Worm (Caenorhabditis elegans) whole organism, young adult: ENCODE results near the gene srv-7.

ENCODE experiments used
- B0019.2 ChIP-seq: fragments of 200-800 bp; sonication (Bioruptor generic); conservative IDR thresholded peaks from 2 replicates; pipeline ENCODE4 v1.3.6; 2022; ENCODE audit warnings: missing genetic modification reagents, missing genetic modification characterization, missing compliant biosample characterization
- B0035.1 ChIP-seq: sonication (generic microtip); optimal IDR thresholded peaks from 2 replicates; lab custom pipeline; 2016; ENCODE audit warnings: missing genetic modification characterization, mild to moderate bottlenecking, missing compliant biosample characterization, missing genotype, missing genetic modification reagents
- B0336.3 ChIP-seq: fragments of 200-800 bp; sonication (Bioruptor generic); IDR thresholded peaks from 2 replicates; pipeline ENCODE4 v1.3.6; 2022; ENCODE audit warnings: missing genetic modification characterization, missing compliant biosample characterization
- C06A6.2 ChIP-seq: fragments of 200-800 bp; sonication (Bioruptor generic); conservative IDR thresholded peaks from 2 replicates; pipeline ENCODE4 v1.3.6; 2022; ENCODE audit warnings: missing genetic modification characterization, missing compliant biosample characterization
- F10E7.11 ChIP-seq: sonication (generic microtip); optimal IDR thresholded peaks from 2 replicates; lab custom pipeline; 2017; ENCODE audit warnings: mild to moderate bottlenecking, missing genetic modification characterization, moderate library complexity, missing compliant biosample characterization
- F37B4.10 ChIP-seq: fragments of 200-800 bp; sonication (Bioruptor generic); IDR thresholded peaks from 2 replicates; pipeline ENCODE4 v1.3.6; 2022; ENCODE audit warnings: missing genetic modification characterization, missing compliant biosample characterization
- F55B11.4 ChIP-seq: sonication (generic microtip); optimal IDR thresholded peaks from 2 replicates; lab custom pipeline; 2016; ENCODE audit warnings: missing compliant biosample characterization, missing genetic modification characterization, borderline replicate concordance; ENCODE audit not compliant: insufficient read depth
- F57A8.1 ChIP-seq: fragments of 200-800 bp; sonication (Bioruptor generic); optimal IDR thresholded peaks from 2 replicates; lab custom pipeline; 2018; ENCODE audit warnings: mild to moderate bottlenecking, missing genetic modification characterization, moderate library complexity, missing compliant biosample characterization
- Y56A3A.18 ChIP-seq: fragments of 200-800 bp; sonication (Bioruptor generic); IDR thresholded peaks from 2 replicates; pipeline ENCODE4 v1.3.6; 2022; ENCODE audit warnings: missing genetic modification reagents, missing genetic modification characterization, missing compliant biosample characterization
- Y95B8A.8 ChIP-seq: fragments of 200-800 bp; sonication (Bioruptor generic); IDR thresholded peaks from 2 replicates; pipeline ENCODE4 v1.3.6; 2022; ENCODE audit warnings: missing genetic modification reagents, missing genetic modification characterization, missing compliant biosample characterization
- ZK185.1 ChIP-seq: sonication (generic microtip); optimal IDR thresholded peaks from 2 replicates; lab custom pipeline; 2016; ENCODE audit warnings: mild to moderate bottlenecking, missing genetic modification characterization, missing compliant biosample characterization; ENCODE audit not compliant: poor library complexity, severe bottlenecking
- ama-1 ChIP-seq, 3 experiments: fragments of 150-350 bp in 1 of 3; sonication (generic microtip) in 2 of 3; optimal IDR thresholded peaks; 2 replicates each; lab custom pipeline; 2014 to 2018; ENCODE audit warnings: missing biosample characterization in 2 of 3, missing genetic modification characterization in 2 of 3, missing genetic modification reagents in 2 of 3
- aptf-3 ChIP-seq: fragments of 200-800 bp; sonication (Bioruptor generic); IDR thresholded peaks from 2 replicates; pipeline ENCODE4 v1.3.6; 2022; ENCODE audit warnings: missing genetic modification characterization, missing compliant biosample characterization
- atf-7 ChIP-seq: sonication (generic microtip); optimal IDR thresholded peaks from 2 replicates; lab custom pipeline; 2017; ENCODE audit warnings: mild to moderate bottlenecking, missing genetic modification characterization, missing compliant biosample characterization
- attf-6 ChIP-seq: fragments of 200-800 bp; sonication (Bioruptor generic); IDR thresholded peaks from 2 replicates; pipeline ENCODE4 v1.3.6; 2022; ENCODE audit warnings: missing genetic modification reagents, missing genetic modification characterization, missing compliant biosample characterization
- bed-1 ChIP-seq: fragments of 200-800 bp; sonication (Bioruptor generic); IDR thresholded peaks from 2 replicates; pipeline ENCODE4 v1.3.6; 2022; ENCODE audit warnings: missing genetic modification reagents, missing genetic modification characterization, missing compliant biosample characterization
- cebp-1 ChIP-seq, 2 experiments: fragments of 200-800 bp in 1 of 2; sonication (Bioruptor generic) in 1 of 2; sonication (generic microtip) in 1 of 2; IDR thresholded peaks in 1 of 2; optimal IDR thresholded peaks in 1 of 2; 2 replicates each; pipeline versions ENCODE4 v1.3.6 to Lab custom; 2017 to 2022; ENCODE audit warnings: missing compliant biosample characterization in 2 of 2, missing genetic modification characterization in 2 of 2, mild to moderate bottlenecking in 1 of 2, missing genetic modification reagents in 1 of 2, moderate library complexity in 1 of 2
- chd-7 ChIP-seq: sonication (generic microtip); optimal IDR thresholded peaks from 2 replicates; lab custom pipeline; 2016; ENCODE audit warnings: mild to moderate bottlenecking, missing genetic modification characterization, moderate library complexity, missing compliant biosample characterization
- die-1 ChIP-seq: sonication (generic microtip); optimal IDR thresholded peaks from 2 replicates; lab custom pipeline; 2016; ENCODE audit warnings: missing genotype, mild to moderate bottlenecking, missing genetic modification characterization, missing compliant biosample characterization
- egl-44 ChIP-seq: fragments of 200-800 bp; sonication (Bioruptor generic); IDR thresholded peaks from 2 replicates; pipeline ENCODE4 v1.3.6; 2022; ENCODE audit warnings: missing genetic modification reagents, missing genetic modification characterization, missing compliant biosample characterization
- ekl-4 ChIP-seq: fragments of 200-800 bp; sonication (Bioruptor generic); IDR thresholded peaks from 2 replicates; pipeline ENCODE4 v1.3.6; 2022; ENCODE audit warnings: missing genetic modification reagents, missing genetic modification characterization, missing compliant biosample characterization
- ets-4 ChIP-seq: fragments of 200-800 bp; sonication (Bioruptor generic); optimal IDR thresholded peaks from 2 replicates; lab custom pipeline; 2018; ENCODE audit warnings: mild to moderate bottlenecking, missing genetic modification characterization, missing compliant biosample characterization
- fkh-3 ChIP-seq: sonication (generic microtip); optimal IDR thresholded peaks from 2 replicates; lab custom pipeline; 2016; ENCODE audit warnings: mild to moderate bottlenecking, missing genetic modification characterization, missing compliant biosample characterization
- gei-17 ChIP-seq: fragments of 200-800 bp; sonication (Bioruptor generic); optimal IDR thresholded peaks from 2 replicates; lab custom pipeline; 2018; ENCODE audit warnings: mild to moderate bottlenecking, missing genetic modification characterization, missing compliant biosample characterization
- hmg-20 ChIP-seq: fragments of 200-800 bp; sonication (Bioruptor generic); IDR thresholded peaks from 2 replicates; pipeline ENCODE4 v1.3.6; 2022; ENCODE audit warnings: missing genetic modification reagents, missing genetic modification characterization, missing compliant biosample characterization
- let-526 ChIP-seq: fragments of 200-800 bp; sonication (Bioruptor generic); IDR thresholded peaks from 2 replicates; pipeline ENCODE4 v1.3.6; 2022; ENCODE audit warnings: missing genetic modification reagents, missing genetic modification characterization, missing compliant biosample characterization
- lin-35 ChIP-seq, 3 experiments: fragments of 150-350 bp in 2 of 3; sonication (generic microtip) in 1 of 3; optimal IDR thresholded peaks; 2 replicates each; lab custom pipeline; 2014 to 2018; ENCODE audit warnings: missing biosample characterization in 3 of 3, missing genetic modification characterization in 3 of 3, missing genetic modification reagents in 3 of 3
- lin-40 ChIP-seq: sonication (generic microtip); optimal IDR thresholded peaks from 2 replicates; lab custom pipeline; 2016; ENCODE audit warnings: missing genetic modification characterization, mild to moderate bottlenecking, missing compliant biosample characterization, missing genotype, missing genetic modification reagents
- lin-54 ChIP-seq: fragments of 200-800 bp; sonication (Bioruptor generic); optimal IDR thresholded peaks from 2 replicates; lab custom pipeline; 2018; ENCODE audit warnings: mild to moderate bottlenecking, missing genetic modification characterization, missing compliant biosample characterization
- lsy-27 ChIP-seq: sonication (generic microtip); optimal IDR thresholded peaks from 2 replicates; lab custom pipeline; 2017; ENCODE audit warnings: missing genetic modification characterization, mild to moderate bottlenecking, missing compliant biosample characterization, antibody characterized with exemption, missing genotype, borderline replicate concordance; ENCODE audit not compliant: insufficient read depth
- madf-8 ChIP-seq: fragments of 200-800 bp; sonication (Bioruptor generic); conservative IDR thresholded peaks from 2 replicates; pipeline ENCODE4 v1.3.6; 2022; ENCODE audit warnings: missing genetic modification reagents, missing genetic modification characterization, missing compliant biosample characterization
- mcd-1 ChIP-seq: fragments of 200-800 bp; sonication (Bioruptor generic); IDR thresholded peaks from 2 replicates; pipeline ENCODE4 v1.3.6; 2022; ENCODE audit warnings: missing genetic modification reagents, missing genetic modification characterization, missing compliant biosample characterization
- mes-4 ChIP-seq: sonication (generic microtip); optimal IDR thresholded peaks from 2 replicates; lab custom pipeline; 2016; ENCODE audit warnings: missing genotype, missing genetic modification characterization, missing compliant biosample characterization
- mxl-1 ChIP-seq: sonication (generic microtip); optimal IDR thresholded peaks from 2 replicates; lab custom pipeline; 2016; ENCODE audit warnings: missing genetic modification characterization, missing compliant biosample characterization
- nhr-179 ChIP-seq: sonication (generic microtip); optimal IDR thresholded peaks from 2 replicates; lab custom pipeline; 2016; ENCODE audit warnings: mild to moderate bottlenecking, missing genetic modification characterization, missing compliant biosample characterization
- nhr-80 ChIP-seq: sonication (generic microtip); optimal IDR thresholded peaks from 2 replicates; lab custom pipeline; 2016; ENCODE audit warnings: missing genetic modification characterization, missing compliant biosample characterization
- nhr-90 ChIP-seq: sonication (generic microtip); optimal IDR thresholded peaks from 2 replicates; lab custom pipeline; 2016; ENCODE audit warnings: missing genotype, mild to moderate bottlenecking, missing genetic modification characterization, missing compliant biosample characterization
- snpc-1.1 ChIP-seq: sonication (generic microtip); optimal IDR thresholded peaks from 2 replicates; lab custom pipeline; 2017; ENCODE audit warnings: missing genetic modification characterization, mild to moderate bottlenecking, missing compliant biosample characterization, antibody characterized with exemption, moderate library complexity, missing genotype, missing genetic modification reagents; ENCODE audit not compliant: insufficient read depth
- snpc-4 ChIP-seq, 5 experiments: fragments of 150-350 bp in 1 of 5; sonication (generic microtip) in 4 of 5; optimal IDR thresholded peaks; 2 replicates each; lab custom pipeline; 2014 to 2018; ENCODE audit warnings: missing genetic modification characterization in 5 of 5, missing biosample characterization in 3 of 5, antibody characterized with exemption in 2 of 5, mild to moderate bottlenecking in 2 of 5, missing compliant biosample characterization in 2 of 5, missing genotype in 2 of 5, moderate library complexity in 2 of 5, missing genetic modification reagents in 1 of 5
- tlf-1 ChIP-seq: fragments of 200-800 bp; sonication (Bioruptor generic); optimal IDR thresholded peaks from 2 replicates; lab custom pipeline; 2018; ENCODE audit warnings: mild to moderate bottlenecking, missing genetic modification characterization, missing compliant biosample characterization
- zfh-2 ChIP-seq: fragments of 200-800 bp; sonication (Bioruptor generic); conservative IDR thresholded peaks from 2 replicates; pipeline ENCODE4 v1.3.6; 2022; ENCODE audit warnings: missing genetic modification reagents, missing genetic modification characterization, missing compliant biosample characterization
- ztf-6 ChIP-seq: fragments of 200-800 bp; sonication (Bioruptor generic); IDR thresholded peaks from 2 replicates; pipeline ENCODE4 v1.3.6; 2022; ENCODE audit warnings: missing genetic modification reagents, missing genetic modification characterization, missing compliant biosample characterization

srv-7 gene

ce11 chrX:5647884-5648283, at the start of gene srv-7:
srv-7 (minus strand) TSS chrX:5647984.
- TF ChIP-seq F57A8.1 (GFP tag; lab: Kevin White, UChicago) (no peak), mcd-1 (GFP tag; lab: Robert Waterston, UW) (no peak), aptf-3 (GFP tag; lab: Robert Waterston, UW) (no peak), snpc-4 (GFP tag; optimal IDR thresholded peaks at IDR 0.05; lab: Kevin White, UChicago) (no peak), snpc-4 (tag; optimal IDR thresholded peaks at IDR 0.05; lab: Kevin White, UChicago) (no peak), madf-8 (no peak), cebp-1 (GFP tag; IDR thresholded peaks at IDR 0.05; lab: Robert Waterston, UW) (no peak), cebp-1 (tag; optimal IDR thresholded peaks at IDR 0.05; lab: Kevin White, UChicago) (no peak), tlf-1 (GFP tag; lab: Kevin White, UChicago) (no peak), fkh-3 (tag; lab: Kevin White, UChicago) (no peak), C06A6.2 (GFP tag; lab: Robert Waterston, UW) (no peak)

- TF ChIP-seq ama-1 (optimal IDR thresholded peaks at IDR 0.05; lab: Kevin White, UChicago) (no peak), ama-1 (GFP tag; optimal IDR thresholded peaks at IDR 0.05; lab: Kevin White, UChicago) (no peak), B0019.2 (GFP tag; lab: Robert Waterston, UW) (no peak), hmg-20 (no peak), fkh-3 (tag; lab: Kevin White, UChicago) (no peak), lin-35 (GFP tag; optimal IDR thresholded peaks at IDR 0.05; lab: Kevin White, UChicago) (no peak), F37B4.10 (no peak), Y56A3A.18 (GFP tag; lab: Robert Waterston, UW) (no peak), snpc-1.1 (tag; lab: Kevin White, UChicago) (no peak), nhr-179 (tag; lab: Kevin White, UChicago) (no peak), ztf-6 (GFP tag; lab: Robert Waterston, UW) (no peak), attf-6 (GFP tag; lab: Robert Waterston, UW) (no peak), zfh-2 (GFP tag; lab: Robert Waterston, UW) (no peak), snpc-4 (GFP tag; optimal IDR thresholded peaks at IDR 0.05; lab: Kevin White, UChicago) (no peak), snpc-4 (tag; optimal IDR thresholded peaks at IDR 0.05; lab: Kevin White, UChicago) (no peak), B0035.1 (tag; lab: Kevin White, UChicago) (no peak), mcd-1 (GFP tag; lab: Robert Waterston, UW) (no peak), mxl-1 (tag; lab: Kevin White, UChicago) (no peak), gei-17 (GFP tag; lab: Kevin White, UChicago) (no peak), Y95B8A.8 (no peak), bed-1 (GFP tag; lab: Robert Waterston, UW) (no peak), die-1 (tag; lab: Kevin White, UChicago) (no peak)
These were observed 49.4 kb upstream of the srv-7 start, which contains the start of gene W01C8.5 for ce11 chrX:5697208-5697607. W01C8.5 (minus strand) TSS chrX:5697308.

ce11 chrX:5696197-5696596, 48.4 kb upstream of the srv-7 start:
- TF ChIP-seq lsy-27 (no peak), B0336.3 (GFP tag; lab: Robert Waterston, UW) (peak; percentile 63; the same call in 1 of the 2 replicates), lin-40 (tag; lab: Kevin White, UChicago) (peak; percentile 34), die-1 (tag; lab: Kevin White, UChicago) (no peak), F10E7.11 (tag; lab: Kevin White, UChicago) (no peak), ets-4 (GFP tag; lab: Kevin White, UChicago) (peak; percentile 75), nhr-80 (tag; lab: Kevin White, UChicago) (peak; percentile 93), let-526 (GFP tag; lab: Robert Waterston, UW) (0 out of 2 replicates have a peak, but pooled peaks have one; percentile 11), nhr-90 (tag; lab: Kevin White, UChicago) (peak; percentile 21), nhr-179 (tag; lab: Kevin White, UChicago) (no peak), F55B11.4 (tag; lab: Kevin White, UChicago) (no peak), ekl-4 (GFP tag; lab: Robert Waterston, UW) (peak; percentile 48; the same call in 1 of the 2 replicates), aptf-3 (GFP tag; lab: Robert Waterston, UW) (no peak), chd-7 (tag; lab: Kevin White, UChicago) (peak; percentile 18), egl-44 (GFP tag; lab: Robert Waterston, UW) (peak; percentile 51; the same call in 1 of the 2 replicates), lin-54 (peak; percentile 6), C06A6.2 (GFP tag; lab: Robert Waterston, UW) (0 out of 2 replicates have a peak, but pooled peaks have one; percentile 38), mxl-1 (tag; lab: Kevin White, UChicago) (no peak), ZK185.1 (tag; lab: Kevin White, UChicago) (peak; percentile 19), madf-8 (no peak), mes-4 (no peak), atf-7 (tag; lab: Kevin White, UChicago) (peak; percentile 43), F37B4.10 (no peak)
